Worm (Caenorhabditis elegans) whole organism, L1 larva: ENCODE results near the gene T02G5.3.

Experiments
- C04F5.9 ChIP-seq: sonication (generic microtip); optimal IDR thresholded peaks from 2 replicates; lab custom pipeline; 2016; ENCODE audit warnings: missing genetic modification characterization, missing compliant biosample characterization
- C16A3.4 ChIP-seq: fragments of 150-350 bp; optimal IDR thresholded peaks from 2 replicates; lab custom pipeline; 2014; ENCODE audit warnings: missing biosample characterization, missing genetic modification characterization
- C34B4.2 ChIP-seq: sonication (generic microtip); optimal IDR thresholded peaks from 2 replicates; lab custom pipeline; 2017; ENCODE audit warnings: mild to moderate bottlenecking, missing genetic modification characterization, missing compliant biosample characterization
- Y116A8C.19 ChIP-seq: sonication (generic microtip); optimal IDR thresholded peaks from 2 replicates; lab custom pipeline; 2016; ENCODE audit warnings: missing compliant biosample characterization, missing genetic modification characterization, borderline replicate concordance
- ama-1 ChIP-seq: fragments of 150-350 bp; optimal IDR thresholded peaks from 2 replicates; lab custom pipeline; 2014
- blmp-1 ChIP-seq: fragments of 150-350 bp; optimal IDR thresholded peaks from 2 replicates; lab custom pipeline; 2014; ENCODE audit warnings: missing biosample characterization, missing genetic modification characterization
- dpl-1 ChIP-seq, 3 experiments: fragments of 150-350 bp in 2 of 3; sonication (generic microtip) in 1 of 3; optimal IDR thresholded peaks; 2 replicates each; lab custom pipeline; 2014 to 2017; ENCODE audit warnings: missing biosample characterization in 3 of 3, missing genetic modification characterization in 3 of 3, missing genetic modification reagents in 3 of 3
- efl-1 ChIP-seq, 4 experiments: fragments of 150-350 bp; optimal IDR thresholded peaks in 3 of 4; peaks in 1 of 4; 1 replicate in 1 of 4; 2 replicates in 3 of 4; lab custom pipeline; 2014; ENCODE audit warnings: missing biosample characterization in 2 of 4, missing genetic modification characterization in 2 of 4, missing genetic modification reagents in 2 of 4
- elt-2 ChIP-seq: sonication (generic microtip); optimal IDR thresholded peaks from 2 replicates; lab custom pipeline; 2016; ENCODE audit warnings: missing genetic modification characterization, mild to moderate bottlenecking, inconsistent platforms, missing compliant biosample characterization, missing genetic modification reagents
- ets-5 ChIP-seq: fragments of 200-800 bp; sonication (Bioruptor generic); IDR thresholded peaks from 2 replicates; pipeline ENCODE4 v1.3.6; 2022; ENCODE audit warnings: missing genetic modification characterization, missing compliant biosample characterization
- fkh-10 ChIP-seq: sonication (generic microtip); optimal IDR thresholded peaks from 2 replicates; lab custom pipeline; 2017; ENCODE audit warnings: missing biosample characterization, missing genetic modification reagents, missing genetic modification characterization
- fos-1 ChIP-seq: fragments of 150-350 bp; optimal IDR thresholded peaks from 2 replicates; lab custom pipeline; 2014; ENCODE audit warnings: missing biosample characterization, missing genetic modification characterization
- grh-1 ChIP-seq: fragments of 200-800 bp; sonication (Bioruptor generic); IDR thresholded peaks from 2 replicates; pipeline ENCODE4 v1.3.6; 2022; ENCODE audit warnings: missing genetic modification reagents, missing genetic modification characterization, missing compliant biosample characterization
- irx-1 ChIP-seq: sonication (generic microtip); optimal IDR thresholded peaks from 2 replicates; lab custom pipeline; 2016; ENCODE audit warnings: missing genetic modification characterization, missing compliant biosample characterization
- isw-1 ChIP-seq: fragments of 200-800 bp; sonication (Bioruptor generic); IDR thresholded peaks from 2 replicates; pipeline ENCODE4 v1.3.6; 2022; ENCODE audit warnings: missing genetic modification characterization, missing compliant biosample characterization
- jun-1 ChIP-seq: fragments of 150-350 bp; optimal IDR thresholded peaks from 2 replicates; lab custom pipeline; 2014; ENCODE audit warnings: missing biosample characterization, missing genetic modification reagents, missing genetic modification characterization
- lin-14 ChIP-seq: fragments of 200-800 bp; sonication (Bioruptor generic); optimal IDR thresholded peaks from 2 replicates; lab custom pipeline; 2018; ENCODE audit warnings: mild to moderate bottlenecking, missing genetic modification characterization, moderate library complexity, missing compliant biosample characterization
- lin-15B ChIP-seq: fragments of 150-350 bp; sonication (generic microtip); optimal IDR thresholded peaks from 3 replicates; lab custom pipeline; 2014; ENCODE audit warnings: missing biosample characterization, missing genetic modification characterization
- mep-1 ChIP-seq: fragments of 150-350 bp; optimal IDR thresholded peaks from 2 replicates; lab custom pipeline; 2014; ENCODE audit warnings: missing biosample characterization, missing genetic modification characterization
- nhr-11 ChIP-seq: fragments of 150-350 bp; optimal IDR thresholded peaks from 2 replicates; lab custom pipeline; 2014; ENCODE audit warnings: missing biosample characterization, missing genetic modification characterization
- nhr-12 ChIP-seq: sonication (generic microtip); optimal IDR thresholded peaks from 2 replicates; lab custom pipeline; 2017; ENCODE audit warnings: missing biosample characterization, missing genetic modification characterization
- nhr-47 ChIP-seq: sonication (generic microtip); optimal IDR thresholded peaks from 2 replicates; lab custom pipeline; 2016; ENCODE audit warnings: mild to moderate bottlenecking, missing genetic modification characterization, moderate library complexity, missing compliant biosample characterization
- nhr-71 ChIP-seq: sonication (generic microtip); optimal IDR thresholded peaks from 2 replicates; lab custom pipeline; 2016; ENCODE audit warnings: mild to moderate bottlenecking, missing genetic modification characterization, moderate library complexity, missing compliant biosample characterization
- nhr-84 ChIP-seq: sonication (generic microtip); optimal IDR thresholded peaks from 2 replicates; lab custom pipeline; 2017; ENCODE audit warnings: missing biosample characterization, missing genetic modification characterization
- nhr-90 ChIP-seq: sonication (generic microtip); optimal IDR thresholded peaks from 2 replicates; lab custom pipeline; 2016; ENCODE audit warnings: mild to moderate bottlenecking, missing genetic modification characterization, missing compliant biosample characterization; ENCODE audit not compliant: poor library complexity
- pax-3 ChIP-seq: fragments of 200-800 bp; sonication (Bioruptor generic); optimal IDR thresholded peaks from 2 replicates; lab custom pipeline; 2018; ENCODE audit warnings: mild to moderate bottlenecking, missing genetic modification characterization, moderate library complexity, missing compliant biosample characterization
- snu-23 ChIP-seq: sonication (generic microtip); optimal IDR thresholded peaks from 2 replicates; lab custom pipeline; 2016; ENCODE audit warnings: missing genetic modification characterization, missing compliant biosample characterization
- swsn-7 ChIP-seq: sonication (generic microtip); optimal IDR thresholded peaks from 2 replicates; lab custom pipeline; 2016; ENCODE audit warnings: missing genetic modification characterization, missing compliant biosample characterization
- tbx-2 ChIP-seq: sonication (generic microtip); optimal IDR thresholded peaks from 2 replicates; lab custom pipeline; 2016; ENCODE audit warnings: missing genetic modification characterization, missing compliant biosample characterization
- tlp-1 ChIP-seq: fragments of 150-350 bp; optimal IDR thresholded peaks from 2 replicates; lab custom pipeline; 2014; ENCODE audit warnings: missing biosample characterization, missing genetic modification characterization
- unc-86 ChIP-seq: sonication (generic microtip); optimal IDR thresholded peaks from 2 replicates; lab custom pipeline; 2016; ENCODE audit warnings: missing genetic modification characterization, missing compliant biosample characterization
- unc-98 ChIP-seq: fragments of 200-800 bp; sonication (Bioruptor generic); IDR thresholded peaks from 2 replicates; pipeline ENCODE4 v1.3.6; 2022; ENCODE audit warnings: missing genetic modification characterization, missing compliant biosample characterization
- xbp-1 ChIP-seq: sonication (generic microtip); optimal IDR thresholded peaks from 2 replicates; lab custom pipeline; 2016; ENCODE audit warnings: missing genetic modification characterization, missing compliant biosample characterization
- ztf-11 ChIP-seq, 2 experiments: sonication (generic microtip); optimal IDR thresholded peaks; 2 replicates each; lab custom pipeline; 2016 to 2017; ENCODE audit warnings: missing genetic modification characterization in 2 of 2, missing biosample characterization in 1 of 2, missing compliant biosample characterization in 1 of 2
- ztf-4 ChIP-seq: fragments of 150-350 bp; optimal IDR thresholded peaks from 2 replicates; lab custom pipeline; 2014; ENCODE audit warnings: missing biosample characterization, missing genetic modification characterization

The T02G5.3 gene

ce11 chrII:7090085-7090484, 3.1 kb upstream of the T02G5.3 start (continued):
- TF ChIP-seq xbp-1 (tag; lab: Kevin White, UChicago) (peak; percentile 58), nhr-71 (peak; percentile 82), nhr-12 (tag; lab: Kevin White, UChicago) (no peak), mep-1 (tag; lab: Kevin White, UChicago) (peak; percentile 42), swsn-7 (tag; lab: Kevin White, UChicago) (peak; percentile 47)

ce11 chrII:7090852-7091251, 2.3 kb upstream of the T02G5.3 start:
- TF ChIP-seq lin-15B (no peak), Y116A8C.19 (tag; lab: Kevin White, UChicago) (no peak), efl-1 (optimal IDR thresholded peaks at IDR 0.05; lab: Kevin White, UChicago) (no peak), efl-1 (GFP tag; optimal IDR thresholded peaks at IDR 0.05 in 1 of 2; lab: Kevin White, UChicago) (peak in 1 of 2 experiments; percentile 2), nhr-12 (tag; lab: Kevin White, UChicago) (no peak)

ce11 chrII:7095970-7096369, 2.8 kb downstream of the T02G5.3 start:
- TF ChIP-seq efl-1 (optimal IDR thresholded peaks at IDR 0.05; lab: Kevin White, UChicago) (no peak), efl-1 (GFP tag; optimal IDR thresholded peaks at IDR 0.05 in 1 of 2; lab: Kevin White, UChicago) (peak in 1 of 2 experiments; percentile 67), fos-1 (no peak)

- no peak for TF ChIP-seq fos-1
These were observed 5.4 kb downstream of the T02G5.3 start, which contains the start of gene mct-5 for ce11 chrII:7098578-7098977. Gene mct-5 (minus strand): TSS chrII:7098593.

- TF ChIP-seq unc-86 (tag; lab: Kevin White, UChicago) (no peak), ets-5 (GFP tag; lab: Robert Waterston, UW) (no peak), nhr-90 (tag; lab: Kevin White, UChicago) (peak; percentile 0), blmp-1 (tag; lab: Kevin White, UChicago) (no peak), ama-1 (no peak), isw-1 (GFP tag; lab: Robert Waterston, UW) (no peak), nhr-12 (tag; lab: Kevin White, UChicago) (no peak), nhr-11 (tag; lab: Kevin White, UChicago) (no peak), dpl-1 (GFP tag; optimal IDR thresholded peaks at IDR 0.05; lab: Kevin White, UChicago) (no peak), unc-98 (no peak), nhr-71 (peak; percentile 22), snu-23 (GFP tag; lab: Kevin White, UChicago) (no peak)
These were observed 6.0 kb downstream of the T02G5.3 start for ce11 chrII:7099231-7099630.

ce11 chrII:7100838-7101237, 7.6 kb downstream of the T02G5.3 start, which contains the start of gene mmaa-1:
Gene mmaa-1 (minus strand): TSS chrII:7101165.
- TF ChIP-seq nhr-71 (peak; percentile 10), ama-1 (no peak)

- TF ChIP-seq ztf-4 (tag; lab: Kevin White, UChicago) (no peak), pax-3 (tag; lab: Kevin White, UChicago) (no peak), C04F5.9 (tag; lab: Kevin White, UChicago) (no peak), irx-1 (tag; lab: Kevin White, UChicago) (no peak), blmp-1 (tag; lab: Kevin White, UChicago) (peak; percentile 17), jun-1 (tag; lab: Kevin White, UChicago) (no peak), C16A3.4 (tag; lab: Kevin White, UChicago) (no peak), fkh-10 (no peak), lin-14 (GFP tag; lab: Kevin White, UChicago) (no peak), unc-86 (tag; lab: Kevin White, UChicago) (no peak), nhr-11 (tag; lab: Kevin White, UChicago) (no peak), nhr-71 (peak; percentile 21), ztf-11 (tag; optimal IDR thresholded peaks at IDR 0.05; lab: Kevin White, UChicago) (no peak), tbx-2 (no peak), nhr-47 (tag; lab: Kevin White, UChicago) (no peak), C34B4.2 (tag; lab: Kevin White, UChicago) (no peak), snu-23 (GFP tag; lab: Kevin White, UChicago) (peak; percentile 22), tlp-1 (tag; lab: Kevin White, UChicago) (no peak), xbp-1 (tag; lab: Kevin White, UChicago) (no peak), nhr-84 (tag; lab: Kevin White, UChicago) (no peak), elt-2 (tag; lab: Kevin White, UChicago) (no peak), grh-1 (GFP tag; lab: Robert Waterston, UW) (no peak)
These were observed 9.1 kb downstream of the T02G5.3 start for ce11 chrII:7102288-7102687.
